Fruit fly (Drosophila melanogaster): Measurements from ENCODE around the gene fu.

fu gene

dm6 chrX:18676756-18677155 is 19.2 kb downstream of the fu start:
- TF ChIP-seq CG14711 (tag; optimal IDR thresholded peaks at IDR 0.05), result no peak
- TF ChIP-seq pad (GFP tag; optimal IDR thresholded peaks at IDR 0.05), result no peak
- TF ChIP-seq kay (GFP tag; ENCODE audit: borderline replicate concordance), result no peak
- no peak for TF ChIP-seq CG5204 (GFP tag; optimal IDR thresholded peaks at IDR 0.05)
- TF ChIP-seq bab1 (GFP tag; optimal IDR thresholded peaks at IDR 0.05), result no peak
- TF ChIP-seq CG12768 (GFP tag; optimal IDR thresholded peaks at IDR 0.05), result no peak
- TF ChIP-seq CG11617 (GFP tag; optimal IDR thresholded peaks at IDR 0.05), result no peak
- TF ChIP-seq ovo (GFP tag; optimal IDR thresholded peaks at IDR 0.05), result no peak
- TF ChIP-seq CG7045 (GFP tag; optimal IDR thresholded peaks at IDR 0.05), result no peak
- no peak for TF ChIP-seq CG1620 (GFP tag; optimal IDR thresholded peaks at IDR 0.05)
- no peak for TF ChIP-seq Crg-1 (GFP tag; optimal IDR thresholded peaks at IDR 0.05)
- TF ChIP-seq cnc (optimal IDR thresholded peaks at IDR 0.05), result no peak
- no peak for TF ChIP-seq CG33017 (tag; optimal IDR thresholded peaks at IDR 0.05)
- TF ChIP-seq Clk (GFP tag; optimal IDR thresholded peaks at IDR 0.05), result no peak
- TF ChIP-seq tj (GFP tag; optimal IDR thresholded peaks at IDR 0.05), result no peak
- no peak for TF ChIP-seq cic (GFP tag; optimal IDR thresholded peaks at IDR 0.05)
- no peak for TF ChIP-seq toe (GFP tag; optimal IDR thresholded peaks at IDR 0.05)

dm6 chrX:18678876-18679275 is 21.3 kb downstream of the fu start:
- no peak for TF ChIP-seq Mnt (GFP tag; optimal IDR thresholded peaks at IDR 0.05)

- TF ChIP-seq CG7045 (GFP tag; optimal IDR thresholded peaks at IDR 0.05), result no peak
- no peak for TF ChIP-seq cic (GFP tag; optimal IDR thresholded peaks at IDR 0.05)
- no peak for TF ChIP-seq CG12768 (GFP tag; optimal IDR thresholded peaks at IDR 0.05)
- no peak for TF ChIP-seq toe (GFP tag; optimal IDR thresholded peaks at IDR 0.05)
- TF ChIP-seq cnc (optimal IDR thresholded peaks at IDR 0.05), result no peak
- TF ChIP-seq tj (GFP tag; optimal IDR thresholded peaks at IDR 0.05), result no peak
- TF ChIP-seq Crg-1 (GFP tag; optimal IDR thresholded peaks at IDR 0.05), result no peak
- no peak for TF ChIP-seq Clk (GFP tag; optimal IDR thresholded peaks at IDR 0.05)
- TF ChIP-seq CG33017 (tag; optimal IDR thresholded peaks at IDR 0.05), result no peak
- no peak for TF ChIP-seq Hr96 (GFP tag; optimal IDR thresholded peaks at IDR 0.05)
- TF ChIP-seq CG7101 (tag; optimal IDR thresholded peaks at IDR 0.05), result no peak
- no peak for TF ChIP-seq CG11617 (GFP tag; optimal IDR thresholded peaks at IDR 0.05)
- no peak for TF ChIP-seq CG5204 (GFP tag; optimal IDR thresholded peaks at IDR 0.05)
- TF ChIP-seq ovo (GFP tag; optimal IDR thresholded peaks at IDR 0.05), result no peak
Measured at dm6 chrX:18681410-18681809, 23.9 kb downstream of the fu start.

DNA sequence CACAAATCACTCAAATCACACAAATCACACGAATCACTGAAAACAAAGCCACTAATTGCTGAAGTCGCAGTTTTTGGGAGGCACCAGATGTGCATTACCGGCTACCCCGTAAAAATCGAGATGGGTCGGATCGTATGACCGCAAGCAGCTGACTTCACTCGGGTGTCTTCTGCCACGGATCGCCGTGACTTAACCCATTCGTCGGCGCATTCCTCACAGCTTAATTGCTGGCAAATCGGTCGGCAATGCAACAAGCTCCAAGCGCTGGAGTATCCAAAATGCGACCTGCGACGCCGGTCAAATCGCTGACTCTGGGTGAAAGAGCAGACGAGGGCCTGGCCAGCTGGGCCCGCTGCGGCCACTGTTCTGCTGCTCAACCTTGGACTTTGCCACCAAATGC is 25.3 kb downstream of the fu start:
- peak; percentile 94 for TF ChIP-seq tj (GFP tag; optimal IDR thresholded peaks at IDR 0.05)
- TF ChIP-seq bab1 (GFP tag; optimal IDR thresholded peaks at IDR 0.05), result no peak

dm6 chrX:18684504-18684903 is 26.9 kb downstream of the fu start:
- TF ChIP-seq cic (GFP tag; optimal IDR thresholded peaks at IDR 0.05) (no peak), cnc (optimal IDR thresholded peaks at IDR 0.05) (no peak), CG7045 (GFP tag; optimal IDR thresholded peaks at IDR 0.05) (no peak), pad (GFP tag; optimal IDR thresholded peaks at IDR 0.05) (no peak), Hr96 (GFP tag; optimal IDR thresholded peaks at IDR 0.05) (no peak), CG14711 (tag; optimal IDR thresholded peaks at IDR 0.05) (no peak), CG5204 (GFP tag; optimal IDR thresholded peaks at IDR 0.05) (no peak), Crg-1 (GFP tag; optimal IDR thresholded peaks at IDR 0.05) (no peak), CG12768 (GFP tag; optimal IDR thresholded peaks at IDR 0.05) (no peak), CG1620 (GFP tag; optimal IDR thresholded peaks at IDR 0.05) (no peak), tj (GFP tag; optimal IDR thresholded peaks at IDR 0.05) (no peak), ovo (GFP tag; optimal IDR thresholded peaks at IDR 0.05) (no peak), CG33017 (tag; optimal IDR thresholded peaks at IDR 0.05) (no peak)

DNA sequence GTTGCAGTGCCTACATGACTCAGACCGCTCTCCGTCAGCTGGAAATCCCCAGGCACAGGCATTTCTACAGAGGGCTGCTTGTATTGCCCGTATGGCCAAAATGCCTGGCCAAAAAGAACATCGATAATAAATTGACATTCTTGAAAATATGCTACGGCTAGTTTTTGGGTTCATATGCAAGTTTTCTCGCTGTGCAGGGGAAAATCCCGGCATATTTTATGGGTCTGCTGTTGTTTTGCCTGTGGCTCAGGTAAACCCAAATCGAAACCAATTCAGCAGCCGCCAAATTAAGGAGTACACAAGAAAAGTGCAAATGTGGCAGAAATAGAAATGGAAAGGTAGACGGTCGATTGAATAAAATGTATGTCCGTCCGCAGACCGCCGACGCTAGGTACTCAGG is 27.4 kb downstream of the fu start:
- no peak for TF ChIP-seq CG33017 (tag; optimal IDR thresholded peaks at IDR 0.05)
- TF ChIP-seq Crg-1 (GFP tag; optimal IDR thresholded peaks at IDR 0.05), result no peak
- no peak for TF ChIP-seq Clk (GFP tag; optimal IDR thresholded peaks at IDR 0.05)
- no peak for TF ChIP-seq CG11617 (GFP tag; optimal IDR thresholded peaks at IDR 0.05)
- TF ChIP-seq CG1620 (GFP tag; optimal IDR thresholded peaks at IDR 0.05), result no peak
- no peak for TF ChIP-seq tj (GFP tag; optimal IDR thresholded peaks at IDR 0.05)
- TF ChIP-seq CG14711 (tag; optimal IDR thresholded peaks at IDR 0.05), result no peak
- no peak for TF ChIP-seq pad (GFP tag; optimal IDR thresholded peaks at IDR 0.05)
- TF ChIP-seq Mnt (GFP tag; optimal IDR thresholded peaks at IDR 0.05), result no peak
- no peak for TF ChIP-seq toe (GFP tag; optimal IDR thresholded peaks at IDR 0.05)
- no peak for TF ChIP-seq CG5204 (GFP tag; optimal IDR thresholded peaks at IDR 0.05)
- no peak for TF ChIP-seq Hr96 (GFP tag; optimal IDR thresholded peaks at IDR 0.05)
- no peak for TF ChIP-seq ovo (GFP tag; optimal IDR thresholded peaks at IDR 0.05)
- no peak for TF ChIP-seq CG12768 (GFP tag; optimal IDR thresholded peaks at IDR 0.05)
- TF ChIP-seq cnc (optimal IDR thresholded peaks at IDR 0.05), result no peak
- TF ChIP-seq kay (GFP tag; ENCODE audit: borderline replicate concordance), result no peak
- TF ChIP-seq bab1 (GFP tag; optimal IDR thresholded peaks at IDR 0.05), result no peak

- TF ChIP-seq Mnt (GFP tag; optimal IDR thresholded peaks at IDR 0.05) (no peak), bab1 (GFP tag; optimal IDR thresholded peaks at IDR 0.05) (no peak), cnc (optimal IDR thresholded peaks at IDR 0.05) (no peak), CG33017 (tag; optimal IDR thresholded peaks at IDR 0.05) (no peak), CG1620 (GFP tag; optimal IDR thresholded peaks at IDR 0.05) (no peak), Clk (GFP tag; optimal IDR thresholded peaks at IDR 0.05) (no peak), CG14711 (tag; optimal IDR thresholded peaks at IDR 0.05) (no peak), pad (GFP tag; optimal IDR thresholded peaks at IDR 0.05) (no peak), CG11617 (GFP tag; optimal IDR thresholded peaks at IDR 0.05) (no peak), Crg-1 (GFP tag; optimal IDR thresholded peaks at IDR 0.05) (no peak)
Measured at dm6 chrX:18685726-18686125, 28.2 kb downstream of the fu start, which contains the start of gene phtm. phtm (plus strand) TSS chrX:18685766.

Measured in whole organism, adult.